Worm (Caenorhabditis elegans): ENCODE measurements around the gene ZK131.11.

DNA sequence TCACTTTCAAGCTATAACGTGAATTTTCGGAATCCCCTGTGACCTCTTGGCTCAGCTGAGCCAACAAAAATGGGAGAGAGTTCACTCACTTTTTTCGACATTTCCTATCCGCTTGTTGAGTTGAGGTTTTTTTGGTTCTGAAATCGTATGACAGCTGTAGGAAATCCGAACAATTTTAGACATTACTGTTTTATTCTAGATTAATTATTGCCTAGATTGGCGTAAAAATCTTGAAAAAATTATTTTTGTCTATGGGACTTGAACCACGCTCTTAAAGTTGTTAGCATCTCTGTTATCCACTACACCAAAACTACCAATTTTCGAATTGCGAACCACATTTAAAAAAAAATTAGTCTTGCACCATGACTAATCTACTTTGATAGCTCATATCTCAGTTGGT lies 8.1 kb upstream of the ZK131.11 start, which contains the start of gene C01B9.4:
- TF ChIP-seq lin-39 (tag; optimal IDR thresholded peaks at IDR 0.05): no peak
- no peak for TF ChIP-seq T26A8.4 (GFP tag; IDR thresholded peaks at IDR 0.05)

Measured in whole organism, L4 larva.